Worm (Caenorhabditis elegans): ENCODE results near the gene npr-24.

The npr-24 gene

ce11 chrX:17434234-17434633 lies 52.4 kb downstream of the npr-24 start, which contains the start of gene fubl-3 (continued):
- peak in 1 of 2 experiments; percentile 5 for TF ChIP-seq mdl-1 (tag; optimal IDR thresholded peaks at IDR 0.05)
- no peak for TF ChIP-seq ceh-90 (tag; optimal IDR thresholded peaks at IDR 0.05)
- TF ChIP-seq ztf-4 (tag; optimal IDR thresholded peaks at IDR 0.05): no peak
- peak; percentile 7 for TF ChIP-seq skn-1 (tag; optimal IDR thresholded peaks at IDR 0.05)
- no peak for TF ChIP-seq hpl-2 (GFP tag; optimal IDR thresholded peaks at IDR 0.05)
- no peak for TF ChIP-seq mef-2 (tag; optimal IDR thresholded peaks at IDR 0.05)
- TF ChIP-seq ceh-82 (tag; optimal IDR thresholded peaks at IDR 0.05): peak in 1 of 3 experiments; percentile 52
- no peak for TF ChIP-seq unc-62 (GFP tag; optimal IDR thresholded peaks at IDR 0.05)
- no peak for TF ChIP-seq lin-39 (tag; optimal IDR thresholded peaks at IDR 0.05)
- no peak for TF ChIP-seq nhr-77 (tag; optimal IDR thresholded peaks at IDR 0.05)
- TF ChIP-seq egl-27 (tag; optimal IDR thresholded peaks at IDR 0.05): no peak
- no peak for TF ChIP-seq sox-4 (tag; optimal IDR thresholded peaks at IDR 0.05)
- no peak for TF ChIP-seq jun-1 (tag; optimal IDR thresholded peaks at IDR 0.05)
- TF ChIP-seq ama-1 (optimal IDR thresholded peaks at IDR 0.05): no peak
- no peak for TF ChIP-seq sup-37 (GFP tag; optimal IDR thresholded peaks at IDR 0.05)
- TF ChIP-seq ceh-88 (GFP tag; IDR thresholded peaks at IDR 0.05): no peak
- no peak for TF ChIP-seq C04F5.9 (tag; optimal IDR thresholded peaks at IDR 0.05)
- TF ChIP-seq nhr-28 (tag; optimal IDR thresholded peaks at IDR 0.05): no peak
- TF ChIP-seq zag-1 (tag; optimal IDR thresholded peaks at IDR 0.05): no peak
- no peak for TF ChIP-seq tlp-1 (tag; optimal IDR thresholded peaks at IDR 0.05)
- TF ChIP-seq efl-3 (GFP tag; optimal IDR thresholded peaks at IDR 0.05): no peak
- no peak for TF ChIP-seq egl-13 (tag; optimal IDR thresholded peaks at IDR 0.05)
- TF ChIP-seq lin-35 (GFP tag; optimal IDR thresholded peaks at IDR 0.05): peak in 1 of 2 experiments; percentile 43
- TF ChIP-seq Y116A8C.19 (tag; optimal IDR thresholded peaks at IDR 0.05; ENCODE audit: borderline replicate concordance): no peak
- TF ChIP-seq lin-15B (tag; optimal IDR thresholded peaks at IDR 0.05): no peak
- TF ChIP-seq nhr-20 (tag; optimal IDR thresholded peaks at IDR 0.05): peak; percentile 55
- TF ChIP-seq fkh-10 (GFP tag; optimal IDR thresholded peaks at IDR 0.05): no peak
- no peak for TF ChIP-seq nhr-11 (tag; optimal IDR thresholded peaks at IDR 0.05)
- TF ChIP-seq tbx-2 (tag; optimal IDR thresholded peaks at IDR 0.05): peak; percentile 8
- TF ChIP-seq lin-13 (GFP tag; optimal IDR thresholded peaks at IDR 0.05): no peak
- TF ChIP-seq irx-1 (tag; optimal IDR thresholded peaks at IDR 0.05): no peak
- no peak for TF ChIP-seq vab-15 (tag; optimal IDR thresholded peaks at IDR 0.05)

Data from whole organism, L1 larva.